Fruit fly (Drosophila melanogaster) whole organism, embryonic: ENCODE measurements around the gene AlkB.

Experiments used
- Ada2b ChIP-seq: fragments of 200-800 bp; sonication (Bioruptor generic); IDR thresholded peaks from 2 replicates; pipeline ENCODE4 v1.3.6; 2022; ENCODE audit warnings: missing biosample characterization, missing genetic modification characterization
- Awh ChIP-seq: fragments of 200-800 bp; sonication (Bioruptor generic); IDR thresholded peaks from 2 replicates; pipeline ENCODE4, ENCODE4 v1.3.6; 2022; ENCODE audit warnings: missing biosample characterization, missing genetic modification characterization
- CG1647 ChIP-seq: fragments of 200-800 bp; sonication (Bioruptor generic); optimal IDR thresholded peaks from 3 replicates; lab custom pipeline; 2016; ENCODE audit warnings: missing biosample characterization, missing genetic modification characterization
- CG16813 ChIP-seq: fragments of 200-800 bp; sonication (Bioruptor generic); IDR thresholded peaks from 3 replicates; pipeline ENCODE4 v1.3.6; 2022; ENCODE audit warnings: missing biosample characterization, missing genetic modification characterization; ENCODE audit not compliant: partially characterized antibody
- CG16815 ChIP-seq: fragments of 200-800 bp; sonication (Bioruptor generic); optimal IDR thresholded peaks from 3 replicates; lab custom pipeline; 2017; ENCODE audit warnings: missing biosample characterization, mild to moderate bottlenecking, missing genetic modification characterization
- CG17361 ChIP-seq: fragments of 200-800 bp; sonication (Bioruptor generic); IDR thresholded peaks from 3 replicates; pipeline ENCODE4 v1.3.6; 2022; ENCODE audit warnings: missing biosample characterization, missing genetic modification characterization
- CG2116 ChIP-seq: fragments of 200-800 bp; sonication (Bioruptor generic); optimal IDR thresholded peaks from 3 replicates; lab custom pipeline; 2018; ENCODE audit warnings: missing biosample characterization, mild to moderate bottlenecking, missing genetic modification characterization
- CG2202 ChIP-seq: fragments of 200-800 bp; sonication (Bioruptor generic); optimal IDR thresholded peaks from 2 replicates; lab custom pipeline; 2018; ENCODE audit warnings: missing biosample characterization, mild to moderate bottlenecking, missing genetic modification characterization
- CG30403 ChIP-seq: fragments of 200-800 bp; sonication (Bioruptor generic); optimal IDR thresholded peaks from 3 replicates; lab custom pipeline; 2016; ENCODE audit warnings: missing biosample characterization, missing genetic modification characterization
- CG32772 ChIP-seq: fragments of 200-800 bp; sonication (Bioruptor generic); IDR thresholded peaks from 2 replicates; pipeline ENCODE4 v1.3.6; 2022; ENCODE audit warnings: missing biosample characterization, missing genetic modification characterization
- CG3838 ChIP-seq: fragments of 200-800 bp; sonication (Bioruptor generic); optimal IDR thresholded peaks from 3 replicates; lab custom pipeline; 2016; ENCODE audit warnings: missing biosample characterization, missing genetic modification characterization
- CG4617 ChIP-seq: fragments of 200-800 bp; sonication (Bioruptor generic); optimal IDR thresholded peaks from 3 replicates; lab custom pipeline; 2016; ENCODE audit warnings: missing biosample characterization, missing genetic modification characterization, borderline replicate concordance
- CG5180 ChIP-seq: fragments of 200-800 bp; sonication (Bioruptor generic); optimal IDR thresholded peaks from 3 replicates; lab custom pipeline; 2017; ENCODE audit warnings: missing biosample characterization, missing genetic modification characterization, mild to moderate bottlenecking, moderate library complexity, missing genetic modification reagents
- CG5953 ChIP-seq: fragments of 200-800 bp; sonication (Bioruptor generic); IDR thresholded peaks from 2 replicates; pipeline ENCODE4 v1.3.6; 2022; ENCODE audit warnings: missing biosample characterization, missing genetic modification characterization
- CG6272 ChIP-seq: fragments of 200-800 bp; sonication (Bioruptor generic); IDR thresholded peaks from 2 replicates; pipeline ENCODE4 v1.3.6; 2022; ENCODE audit warnings: missing biosample characterization, missing genetic modification characterization
- CG7556 ChIP-seq: fragments of 200-800 bp; sonication (Bioruptor generic); optimal IDR thresholded peaks from 2 replicates; lab custom pipeline; 2017; ENCODE audit warnings: missing biosample characterization, mild to moderate bottlenecking, missing genetic modification characterization
- CG7928 ChIP-seq: fragments of 200-800 bp; sonication (Bioruptor generic); optimal IDR thresholded peaks from 2 replicates; lab custom pipeline; 2017; ENCODE audit warnings: missing biosample characterization, mild to moderate bottlenecking, missing genetic modification characterization
- CG8281 ChIP-seq: fragments of 200-800 bp; sonication (Bioruptor generic); optimal IDR thresholded peaks from 2 replicates; lab custom pipeline; 2018; ENCODE audit warnings: missing biosample characterization, mild to moderate bottlenecking, missing genetic modification characterization, moderate library complexity
- CG8290 ChIP-seq, 3 experiments: fragments of 200-800 bp; sonication (Bioruptor generic); optimal IDR thresholded peaks; 2 replicates each; lab custom pipeline; 2016 to 2019; ENCODE audit warnings: missing biosample characterization in 3 of 3, missing genetic modification characterization in 3 of 3, mild to moderate bottlenecking in 2 of 3, moderate library complexity in 1 of 3
- CG9817 ChIP-seq: fragments of 200-800 bp; sonication (Bioruptor generic); optimal IDR thresholded peaks from 2 replicates; lab custom pipeline; 2018; ENCODE audit warnings: missing biosample characterization, mild to moderate bottlenecking, missing genetic modification characterization, moderate library complexity
- Dbx ChIP-seq: fragments of 200-800 bp; sonication (Bioruptor generic); IDR thresholded peaks from 3 replicates; pipeline ENCODE4 v1.3.6; 2022; ENCODE audit warnings: missing biosample characterization, missing genetic modification characterization
- Dip3 ChIP-seq: fragments of 200-800 bp; sonication (Bioruptor generic); optimal IDR thresholded peaks from 3 replicates; lab custom pipeline; 2016; ENCODE audit warnings: missing biosample characterization, missing genetic modification characterization
- Doc2 ChIP-seq: fragments of 200-800 bp; sonication (Bioruptor generic); IDR thresholded peaks from 2 replicates; pipeline ENCODE4 v1.3.6; 2022; ENCODE audit warnings: missing biosample characterization, missing genetic modification characterization
- ERR ChIP-seq: fragments of 200-800 bp; sonication (Bioruptor generic); optimal IDR thresholded peaks from 2 replicates; lab custom pipeline; 2016; ENCODE audit warnings: missing biosample characterization, missing genetic modification characterization
- Hey ChIP-seq: fragments of 200-800 bp; sonication (Bioruptor generic); optimal IDR thresholded peaks from 3 replicates; lab custom pipeline; 2018; ENCODE audit warnings: missing biosample characterization, mild to moderate bottlenecking, missing genetic modification characterization
- HmgZ ChIP-seq: fragments of 200-800 bp; sonication (Bioruptor generic); optimal IDR thresholded peaks from 2 replicates; lab custom pipeline; 2018; ENCODE audit warnings: missing biosample characterization, mild to moderate bottlenecking, missing genetic modification characterization
- Hr3 ChIP-seq: fragments of 200-800 bp; sonication (Bioruptor generic); optimal IDR thresholded peaks from 3 replicates; lab custom pipeline; 2016; ENCODE audit warnings: missing biosample characterization, missing genetic modification characterization
- Mad ChIP-seq: fragments of 200-800 bp; sonication (Bioruptor generic); optimal IDR thresholded peaks from 2 replicates; lab custom pipeline; 2016; ENCODE audit warnings: missing biosample characterization, missing genetic modification characterization
- Ptx1 ChIP-seq: fragments of 200-800 bp; sonication (Bioruptor generic); IDR thresholded peaks from 2 replicates; pipeline ENCODE4 v1.3.6; 2022; ENCODE audit warnings: missing biosample characterization, missing genetic modification characterization
- Scr ChIP-seq: fragments of 200-800 bp; sonication (Bioruptor generic); IDR thresholded peaks from 2 replicates; pipeline ENCODE4 v1.3.6; 2022; ENCODE audit warnings: missing biosample characterization, missing genetic modification characterization; ENCODE audit not compliant: partially characterized antibody
- Spps ChIP-seq: fragments of 200-800 bp; sonication (Bioruptor generic); optimal IDR thresholded peaks from 2 replicates; lab custom pipeline; 2018; ENCODE audit warnings: missing biosample characterization, mild to moderate bottlenecking, missing genetic modification characterization
- Sry-β ChIP-seq: fragments of 200-800 bp; sonication (Bioruptor generic); optimal IDR thresholded peaks from 2 replicates; lab custom pipeline; 2018; ENCODE audit warnings: missing biosample characterization, mild to moderate bottlenecking, missing genetic modification characterization, moderate library complexity
- Taf1 ChIP-seq: fragments of 200-800 bp; sonication (Bioruptor generic); IDR thresholded peaks from 2 replicates; pipeline ENCODE4 v1.3.6; 2022; ENCODE audit warnings: missing biosample characterization, missing genetic modification characterization
- Vsx1 ChIP-seq: fragments of 200-800 bp; sonication (Bioruptor generic); optimal IDR thresholded peaks from 2 replicates; lab custom pipeline; 2017; ENCODE audit warnings: missing biosample characterization, mild to moderate bottlenecking, missing genetic modification characterization, missing genetic modification reagents
- ash1 ChIP-seq: fragments of 200-800 bp; sonication (Bioruptor generic); optimal IDR thresholded peaks from 2 replicates; lab custom pipeline; 2018; ENCODE audit warnings: missing biosample characterization, mild to moderate bottlenecking, missing genetic modification characterization
- ato ChIP-seq: fragments of 200-800 bp; sonication (Bioruptor generic); IDR thresholded peaks from 2 replicates; pipeline ENCODE4 v1.3.6; 2022; ENCODE audit warnings: missing biosample characterization, missing genetic modification characterization; ENCODE audit not compliant: partially characterized antibody
- bcd ChIP-seq: fragments of 200-800 bp; sonication (Bioruptor generic); optimal IDR thresholded peaks from 2 replicates; lab custom pipeline; 2017; ENCODE audit warnings: missing biosample characterization, mild to moderate bottlenecking, missing genetic modification characterization
- bigmax ChIP-seq: fragments of 200-800 bp; sonication (Bioruptor generic); optimal IDR thresholded peaks from 2 replicates; lab custom pipeline; 2018; ENCODE audit warnings: missing biosample characterization, mild to moderate bottlenecking, missing genetic modification characterization
- caup ChIP-seq: fragments of 200-800 bp; sonication (Bioruptor generic); optimal IDR thresholded peaks from 3 replicates; lab custom pipeline; 2017; ENCODE audit warnings: missing biosample characterization, mild to moderate bottlenecking, missing genetic modification characterization, moderate library complexity; ENCODE audit not compliant: severe bottlenecking
- chm ChIP-seq: fragments of 200-800 bp; sonication (Bioruptor generic); IDR thresholded peaks from 2 replicates; pipeline ENCODE4 v1.3.6; 2022; ENCODE audit warnings: missing biosample characterization, missing genetic modification characterization
- cwo ChIP-seq: fragments of 200-800 bp; sonication (Bioruptor generic); optimal IDR thresholded peaks from 3 replicates; lab custom pipeline; 2017; ENCODE audit warnings: missing biosample characterization, missing genetic modification characterization, mild to moderate bottlenecking, moderate library complexity, missing genetic modification reagents
- emc ChIP-seq: fragments of 200-800 bp; sonication (Bioruptor generic); optimal IDR thresholded peaks from 2 replicates; lab custom pipeline; 2016; ENCODE audit warnings: missing biosample characterization, missing genetic modification characterization
- ftz-f1 ChIP-seq: fragments of 200-800 bp; sonication (Bioruptor generic); optimal IDR thresholded peaks from 2 replicates; lab custom pipeline; 2016; ENCODE audit warnings: missing biosample characterization, missing genetic modification characterization
- ham ChIP-seq: fragments of 200-800 bp; sonication (Bioruptor generic); IDR thresholded peaks from 2 replicates; pipeline ENCODE4 v1.3.6; 2022; ENCODE audit warnings: missing biosample characterization, missing genetic modification characterization
- hkb ChIP-seq, 2 experiments: fragments of 200-800 bp in 1 of 2; fragments of >200 bp in 1 of 2; sonication (Bioruptor generic) in 1 of 2; IDR thresholded peaks in 1 of 2; optimal IDR thresholded peaks in 1 of 2; 2 replicates each; pipeline versions ENCODE4 v1.3.6 to Lab custom; 2017 to 2022; ENCODE audit warnings: missing biosample characterization in 1 of 2, missing genetic modification characterization in 1 of 2
- klu ChIP-seq: fragments of 200-800 bp; sonication (Bioruptor generic); IDR thresholded peaks from 2 replicates; pipeline ENCODE4 v1.3.6; 2022; ENCODE audit warnings: missing biosample characterization, missing genetic modification characterization
- maf-S ChIP-seq: fragments of 200-800 bp; sonication (Bioruptor generic); optimal IDR thresholded peaks from 2 replicates; lab custom pipeline; 2016; ENCODE audit warnings: missing biosample characterization, missing genetic modification characterization
- phol ChIP-seq: fragments of 200-800 bp; sonication (Bioruptor generic); optimal IDR thresholded peaks from 3 replicates; lab custom pipeline; 2018; ENCODE audit warnings: missing biosample characterization, mild to moderate bottlenecking, missing genetic modification characterization, moderate library complexity
- stwl ChIP-seq: fragments of 200-800 bp; sonication (Bioruptor generic); optimal IDR thresholded peaks from 3 replicates; lab custom pipeline; 2018; ENCODE audit warnings: missing biosample characterization, mild to moderate bottlenecking, missing genetic modification characterization, moderate library complexity

Gene AlkB

DNA sequence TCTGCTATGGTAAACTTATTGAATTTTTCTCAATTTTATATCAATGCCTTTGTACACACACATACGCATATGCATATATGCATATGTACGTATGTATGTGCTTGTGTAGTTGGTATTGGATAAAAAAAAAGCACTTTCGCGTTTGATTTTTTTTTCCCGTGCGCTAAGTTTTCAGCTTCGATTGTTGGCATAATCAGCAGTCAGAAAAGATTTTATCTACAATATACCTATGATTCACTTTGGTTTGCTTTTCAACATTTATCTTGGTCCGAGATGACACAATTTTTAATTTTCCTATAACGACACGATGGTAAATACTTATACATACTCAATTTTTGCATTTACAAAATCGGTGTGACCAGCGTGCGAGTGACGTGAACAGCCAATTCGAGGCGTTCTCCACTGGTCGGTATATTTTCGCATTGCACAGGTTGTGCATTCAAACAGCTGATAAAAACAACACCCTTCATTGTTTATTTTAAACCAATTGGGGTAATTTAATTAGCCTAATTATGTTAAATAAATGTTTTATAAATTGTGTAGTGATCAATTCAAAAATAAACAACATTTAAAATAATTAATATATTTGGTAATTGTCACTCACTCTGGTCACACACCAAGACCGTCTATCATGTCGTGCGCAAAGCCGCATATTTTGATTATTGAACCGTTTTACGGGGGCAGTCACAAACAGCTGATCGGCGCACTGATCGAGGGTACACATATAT lies 6.3 kb downstream of the AlkB start, which contains the start of the genes UBL3 and CG15914 (continued):
- no peak for TF ChIP-seq CG2202
- no peak for TF ChIP-seq Ada2b (GFP tag; lab: Robert Waterston, UW)
- no peak for TF ChIP-seq CG5180 (GFP tag; lab: Kevin White, UChicago)
- no peak for TF ChIP-seq klu (GFP tag; lab: Robert Waterston, UW)
- no peak for TF ChIP-seq Ptx1
- no peak for TF ChIP-seq cwo
- no peak for TF ChIP-seq CG8281
- TF ChIP-seq CG16815 (GFP tag; lab: Kevin White, UChicago), result no peak
- no peak for TF ChIP-seq Spps
- peak; percentile 57 for TF ChIP-seq phol
- no peak for TF ChIP-seq Hey (tag; lab: Kevin White, UChicago)
- TF ChIP-seq bigmax (GFP tag; lab: Kevin White, UChicago), result no peak
- TF ChIP-seq CG32772 (GFP tag; lab: Robert Waterston, UW), result no peak
- TF ChIP-seq bcd, result no peak
- TF ChIP-seq CG5953, result no peak
- TF ChIP-seq CG4617 (GFP tag; lab: Kevin White, UChicago), result peak; percentile 25
- TF ChIP-seq CG3838 (GFP tag; lab: Kevin White, UChicago), result no peak
- TF ChIP-seq CG8290 (GFP tag; optimal IDR thresholded peaks at IDR 0.05; lab: Kevin White, UChicago), result no peak
- peak in 1 of 2 experiments; percentile 9 for TF ChIP-seq CG8290 (tag; optimal IDR thresholded peaks at IDR 0.05; lab: Kevin White, UChicago)
- no peak for TF ChIP-seq emc (GFP tag; lab: Kevin White, UChicago)
- peak; percentile 53; the same call in 1 of the 2 replicates for TF ChIP-seq Scr (GFP tag; lab: Robert Waterston, UW)
- no peak for TF ChIP-seq ERR
- no peak for TF ChIP-seq Hr3 (GFP tag; lab: Kevin White, UChicago)
- no peak for TF ChIP-seq hkb (optimal IDR thresholded peaks at IDR 0.05; lab: Kevin White, UChicago)
- no peak for TF ChIP-seq hkb (GFP tag; IDR thresholded peaks at IDR 0.05; lab: Robert Waterston, UW)
- no peak for TF ChIP-seq caup (GFP tag; lab: Kevin White, UChicago)
- 0 out of 3 replicates have a peak, but pooled peaks have one; percentile 7 for TF ChIP-seq CG16813 (GFP tag; lab: Robert Waterston, UW)
- TF ChIP-seq Sry-β (GFP tag; lab: Kevin White, UChicago), result no peak
- no peak for TF ChIP-seq maf-S (GFP tag; lab: Kevin White, UChicago)
- TF ChIP-seq ash1, result no peak
- no peak for TF ChIP-seq ham (GFP tag; lab: Robert Waterston, UW)
- no peak for TF ChIP-seq Taf1 (GFP tag; lab: Robert Waterston, UW)
- peak; percentile 58 for TF ChIP-seq HmgZ (tag; lab: Kevin White, UChicago)
- peak; percentile 81 for TF ChIP-seq CG2116
- no peak for TF ChIP-seq CG6272
- TF ChIP-seq CG17361 (GFP tag; lab: Robert Waterston, UW), result peak; percentile 39; the same call in 2 of the 3 replicates
- TF ChIP-seq Doc2 (GFP tag; lab: Robert Waterston, UW), result no peak
- TF ChIP-seq Dbx (GFP tag; lab: Robert Waterston, UW), result no peak
- no peak for TF ChIP-seq Mad (GFP tag; lab: Kevin White, UChicago)
- TF ChIP-seq CG1647 (GFP tag; lab: Kevin White, UChicago), result no peak
- TF ChIP-seq ato (GFP tag; lab: Robert Waterston, UW), result no peak
- TF ChIP-seq CG7928 (GFP tag; lab: Kevin White, UChicago), result no peak
- TF ChIP-seq stwl, result peak; percentile 45
- peak; percentile 12 for TF ChIP-seq Vsx1 (GFP tag; lab: Kevin White, UChicago)
- TF ChIP-seq Awh (GFP tag; lab: Robert Waterston, UW), result no peak
- no peak for TF ChIP-seq ftz-f1 (GFP tag; lab: Kevin White, UChicago)
- TF ChIP-seq chm (GFP tag; lab: Robert Waterston, UW), result no peak
- TF ChIP-seq CG30403, result peak; percentile 10
- TF ChIP-seq CG9817 (tag; lab: Kevin White, UChicago), result no peak
- TF ChIP-seq Dip3 (GFP tag; lab: Kevin White, UChicago), result no peak
- no peak for TF ChIP-seq CG7556
